Fruit fly (Drosophila melanogaster): ENCODE data around the gene CG31524.

Gene CG31524

DNA sequence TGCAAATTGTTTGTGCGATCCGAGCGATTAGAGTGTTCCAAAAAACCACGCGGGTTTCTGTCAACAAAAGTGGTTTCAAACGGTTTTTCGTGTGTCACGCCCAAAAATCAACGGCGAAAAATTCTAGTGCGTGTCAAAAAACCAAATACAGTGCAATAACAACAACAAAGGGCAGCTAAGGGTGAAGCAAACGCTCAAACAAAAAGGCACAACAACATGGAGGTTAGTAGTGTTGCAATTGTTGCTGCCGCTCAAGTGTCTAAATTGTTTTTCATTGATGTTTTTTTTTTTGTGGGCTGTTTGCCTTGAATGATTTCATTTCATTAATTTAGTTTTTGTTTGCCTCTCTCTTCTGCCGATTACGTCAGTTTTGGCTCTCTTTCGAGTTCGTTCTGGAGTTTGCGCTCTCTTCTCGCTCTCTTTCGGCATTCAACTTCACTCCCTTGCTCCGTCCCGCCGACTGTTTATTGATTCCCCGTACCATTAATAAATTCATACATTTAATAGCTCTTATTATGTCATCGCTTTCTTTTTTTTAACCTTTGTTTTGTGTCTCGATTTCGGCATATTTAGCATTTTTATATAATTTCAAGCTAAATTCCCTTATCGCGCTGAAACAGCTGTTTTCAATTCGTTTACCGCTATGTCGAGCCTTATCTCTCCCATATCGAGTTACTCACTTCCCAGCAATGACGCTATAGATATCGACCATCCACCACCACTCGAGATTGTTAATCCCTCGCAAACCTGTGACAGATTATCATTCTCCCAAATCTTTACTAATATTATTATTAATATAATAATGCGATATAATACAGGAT is 49.3 kb upstream of the CG31524 start (continued):
- peak in 1 of 2 experiments; percentile 93 for TF ChIP-seq Pdp1 (GFP tag; optimal IDR thresholded peaks at IDR 0.05)
- no peak for TF ChIP-seq Hmr (GFP tag; optimal IDR thresholded peaks at IDR 0.05)
- no peak for TF ChIP-seq HLHmδ (GFP tag; optimal IDR thresholded peaks at IDR 0.05)
- TF ChIP-seq Aef1 (GFP tag; IDR thresholded peaks at IDR 0.05) = no peak
- TF ChIP-seq ewg (GFP tag; optimal IDR thresholded peaks at IDR 0.05) = peak; percentile 19
- peak; percentile 52 for TF ChIP-seq sens (GFP tag)
- TF ChIP-seq dmrt11E (tag; optimal IDR thresholded peaks at IDR 0.05) = no peak
- no peak for TF ChIP-seq ind (GFP tag; optimal IDR thresholded peaks at IDR 0.05)
- TF ChIP-seq CG12299 (tag; optimal IDR thresholded peaks at IDR 0.05) = peak; percentile 76
- TF ChIP-seq lilli (GFP tag; optimal IDR thresholded peaks at IDR 0.05) = no peak
- TF ChIP-seq seq (GFP tag; IDR thresholded peaks at IDR 0.05) = no peak
- TF ChIP-seq Rfx (GFP tag; IDR thresholded peaks at IDR 0.05) = no peak
- no peak for TF ChIP-seq bowl (GFP tag; IDR thresholded peaks at IDR 0.05)
- no peak for TF ChIP-seq Side (GFP tag; optimal IDR thresholded peaks at IDR 0.05)
- peak; percentile 72; the same call in 2 of the 4 replicates for TF ChIP-seq chinmo (GFP tag; IDR thresholded peaks at IDR 0.05; ENCODE audit: partially characterized antibody)
- no peak for TF ChIP-seq CG15696 (tag; optimal IDR thresholded peaks at IDR 0.05)
- no peak for TF ChIP-seq NC2β (GFP tag; optimal IDR thresholded peaks at IDR 0.05)
- no peak for TF ChIP-seq CG32772 (GFP tag; IDR thresholded peaks at IDR 0.05)
- TF ChIP-seq CG8359 (GFP tag; optimal IDR thresholded peaks at IDR 0.05; ENCODE audit: borderline replicate concordance) = no peak
- peak; percentile 15 for TF ChIP-seq scrt (GFP tag; optimal IDR thresholded peaks at IDR 0.05)
- no peak for TF ChIP-seq Hey (tag; optimal IDR thresholded peaks at IDR 0.05)
- TF ChIP-seq hkb (optimal IDR thresholded peaks at IDR 0.05) = no peak
- TF ChIP-seq hkb (GFP tag; IDR thresholded peaks at IDR 0.05) = 0 out of 2 replicates have a peak, but pooled peaks have one; percentile 31
- TF ChIP-seq CG34376 (GFP tag; optimal IDR thresholded peaks at IDR 0.05) = peak; percentile 35
- TF ChIP-seq nau (GFP tag; optimal IDR thresholded peaks at IDR 0.05) = peak; percentile 2
- peak; percentile 24; the same call in 1 of the 2 replicates for TF ChIP-seq vvl (GFP tag; IDR thresholded peaks at IDR 0.05)
- TF ChIP-seq luna (GFP tag; optimal IDR thresholded peaks at IDR 0.05) = no peak

DNA sequence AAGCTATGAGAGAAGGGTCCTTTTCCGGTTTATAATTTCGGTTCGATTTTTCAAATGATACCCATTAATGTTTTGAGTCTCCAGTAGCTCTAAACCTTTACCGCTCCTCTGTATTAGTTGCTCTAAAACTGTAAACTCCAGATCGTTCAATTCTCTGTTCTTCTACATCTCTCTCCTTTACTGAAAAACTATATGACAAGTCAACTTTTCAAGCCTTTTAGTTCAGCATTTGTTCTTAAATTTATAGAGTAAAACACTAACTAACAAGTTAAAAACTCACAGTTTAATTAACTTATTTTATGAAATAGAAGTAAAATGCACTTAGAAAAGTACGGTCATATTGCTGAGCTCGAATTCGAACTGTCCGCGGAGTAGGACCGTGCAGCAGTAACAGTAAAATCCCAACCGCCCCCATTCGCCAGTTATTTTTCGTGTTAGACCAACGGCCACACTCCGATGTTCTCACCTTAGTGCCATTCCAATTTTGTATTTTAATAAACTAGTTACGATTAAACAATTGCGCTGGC is 48.6 kb upstream of the CG31524 start:
- TF ChIP-seq pan (optimal IDR thresholded peaks at IDR 0.05) = no peak
- TF ChIP-seq pan (GFP tag; optimal IDR thresholded peaks at IDR 0.05 in 1 of 2, IDR thresholded peaks at IDR 0.05 in 1 of 2) = no peak
- TF ChIP-seq Bgb (GFP tag; IDR thresholded peaks at IDR 0.05; ENCODE audit: partially characterized antibody) = peak; percentile 36; the same call in 1 of the 2 replicates
- TF ChIP-seq E2f1 (GFP tag; IDR thresholded peaks at IDR 0.05) = no peak
- TF ChIP-seq CG9797 (GFP tag; optimal IDR thresholded peaks at IDR 0.05) = peak; percentile 89
- TF ChIP-seq inv (GFP tag; IDR thresholded peaks at IDR 0.05; ENCODE audit: partially characterized antibody) = no peak
- no peak for TF ChIP-seq ftz-f1 (GFP tag; optimal IDR thresholded peaks at IDR 0.05)
- TF ChIP-seq Rx (GFP tag; IDR thresholded peaks at IDR 0.05) = no peak
- TF ChIP-seq hth (optimal IDR thresholded peaks at IDR 0.05) = no peak
- no peak for TF ChIP-seq CG11696 (GFP tag; IDR thresholded peaks at IDR 0.05)
- TF ChIP-seq CG7357 (GFP tag; IDR thresholded peaks at IDR 0.05) = 0 out of 3 replicates have a peak, but pooled peaks have one; percentile 27
- no peak for TF ChIP-seq GATAe (GFP tag; conservative IDR thresholded peaks at IDR 0.05)
- no peak for TF ChIP-seq Opbp (GFP tag; IDR thresholded peaks at IDR 0.05; ENCODE audit: partially characterized antibody)
- TF ChIP-seq Doc2 (GFP tag; IDR thresholded peaks at IDR 0.05) = no peak
- TF ChIP-seq CG10462 (GFP tag; optimal IDR thresholded peaks at IDR 0.05) = no peak
- no peak for TF ChIP-seq gcm (GFP tag; optimal IDR thresholded peaks at IDR 0.05)
- TF ChIP-seq ara (GFP tag; IDR thresholded peaks at IDR 0.05) = no peak
- no peak for TF ChIP-seq sqz (GFP tag; optimal IDR thresholded peaks at IDR 0.05)
- TF ChIP-seq CG7928 (GFP tag; optimal IDR thresholded peaks at IDR 0.05) = no peak
- TF ChIP-seq HLH4C (GFP tag; IDR thresholded peaks at IDR 0.05; ENCODE audit: partially characterized antibody) = no peak
- no peak for TF ChIP-seq CG9215 (GFP tag; IDR thresholded peaks at IDR 0.05)
- no peak for TF ChIP-seq Dad (GFP tag; optimal IDR thresholded peaks at IDR 0.05)
- TF ChIP-seq sug (tag; optimal IDR thresholded peaks at IDR 0.05) = peak; percentile 30
- no peak for TF ChIP-seq CG14965 (GFP tag; optimal IDR thresholded peaks at IDR 0.05; ENCODE audit: borderline replicate concordance)

Data from whole organism, embryonic.